Worm (Caenorhabditis elegans) whole organism, late embryonic: Measurements from ENCODE around the gene F41E7.6.

ENCODE experiments used
- C08G9.2 ChIP-seq: sonication (generic microtip); optimal IDR thresholded peaks from 2 replicates; lab custom pipeline; 2016; ENCODE audit warnings: mild to moderate bottlenecking, missing genetic modification characterization, moderate library complexity, missing compliant biosample characterization
- T23F11.4 ChIP-seq: fragments of 200-800 bp; sonication (Bioruptor generic); optimal IDR thresholded peaks from 2 replicates; lab custom pipeline; 2018; ENCODE audit warnings: mild to moderate bottlenecking, missing genetic modification characterization, missing compliant biosample characterization
- ama-1 ChIP-seq: fragments of 150-350 bp; optimal IDR thresholded peaks from 2 replicates; lab custom pipeline; 2014
- ceh-30 ChIP-seq: fragments of 150-350 bp; optimal IDR thresholded peaks from 2 replicates; lab custom pipeline; 2014; ENCODE audit warnings: missing biosample characterization, missing genetic modification characterization
- fax-1 ChIP-seq: sonication (generic microtip); optimal IDR thresholded peaks from 2 replicates; lab custom pipeline; 2016; ENCODE audit warnings: missing genotype, missing genetic modification characterization, missing compliant biosample characterization
- fkh-10 ChIP-seq: fragments of 150-350 bp; optimal IDR thresholded peaks from 2 replicates; lab custom pipeline; 2014; ENCODE audit warnings: missing biosample characterization, missing genetic modification reagents, missing genetic modification characterization
- pqm-1 ChIP-seq: sonication (generic microtip); optimal IDR thresholded peaks from 2 replicates; lab custom pipeline; 2016; ENCODE audit warnings: missing genetic modification characterization, missing compliant biosample characterization
- rnt-1 ChIP-seq: sonication (generic microtip); optimal IDR thresholded peaks from 2 replicates; lab custom pipeline; 2016; ENCODE audit warnings: missing genetic modification characterization, missing compliant biosample characterization
- sdc-2 ChIP-seq: sonication (generic microtip); optimal IDR thresholded peaks from 2 replicates; lab custom pipeline; 2016; ENCODE audit warnings: missing genotype, missing genetic modification characterization, missing compliant biosample characterization
- sox-2 ChIP-seq: fragments of 200-800 bp; sonication (Bioruptor generic); IDR thresholded peaks from 2 replicates; pipeline ENCODE4 v1.3.6; 2022; ENCODE audit warnings: missing genetic modification reagents, missing genetic modification characterization, missing compliant biosample characterization

DNA sequence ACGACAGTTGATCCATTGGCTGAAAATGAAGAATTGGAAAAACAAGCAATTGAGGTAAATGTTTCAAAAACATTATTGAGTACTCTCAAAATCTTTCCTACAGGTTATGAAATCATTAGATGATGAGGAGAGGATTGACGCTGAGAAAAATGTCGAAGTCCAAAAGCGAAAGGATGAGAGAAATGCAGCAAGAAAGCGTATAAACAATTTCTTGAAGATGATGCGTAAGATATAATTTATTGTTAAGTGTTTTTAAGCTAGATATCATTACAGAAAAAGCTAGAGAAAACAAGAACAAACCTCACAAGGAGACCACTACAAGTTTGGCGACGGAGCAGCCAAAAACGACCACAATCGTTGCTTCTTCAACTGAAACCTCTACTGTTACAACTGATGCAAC lies 9.4 kb upstream of the F41E7.6 start:
- TF ChIP-seq sdc-2 (tag; lab: Kevin White, UChicago) (no peak), fkh-10 (GFP tag; lab: Kevin White, UChicago) (no peak), ceh-30 (tag; lab: Kevin White, UChicago) (no peak), C08G9.2 (tag; lab: Kevin White, UChicago) (no peak), T23F11.4 (GFP tag; lab: Kevin White, UChicago) (no peak), fax-1 (no peak), ama-1 (lab: Kevin White, UChicago) (no peak), rnt-1 (tag; lab: Kevin White, UChicago) (no peak), sox-2 (GFP tag; lab: Robert Waterston, UW) (no peak), pqm-1 (tag; lab: Kevin White, UChicago) (no peak)
